Worm (Caenorhabditis elegans) whole organism, L3 larva: Measurements from ENCODE around the gene Y9C9A.16.

Experiments
- fkh-10 ChIP-seq: sonication (generic microtip); optimal IDR thresholded peaks from 2 replicates; lab custom pipeline; 2017; ENCODE audit warnings: missing biosample characterization, missing genetic modification reagents, missing genetic modification characterization
- jun-1 ChIP-seq: fragments of 150-350 bp; optimal IDR thresholded peaks from 2 replicates; lab custom pipeline; 2014; ENCODE audit warnings: missing biosample characterization, missing genetic modification reagents, missing genetic modification characterization
- mdl-1 ChIP-seq: fragments of 150-350 bp; optimal IDR thresholded peaks from 2 replicates; lab custom pipeline; 2014; ENCODE audit warnings: missing biosample characterization, missing genetic modification characterization
- nhr-237 ChIP-seq: fragments of 150-350 bp; optimal IDR thresholded peaks from 2 replicates; lab custom pipeline; 2014; ENCODE audit warnings: missing biosample characterization, missing genetic modification characterization
- pha-4 ChIP-seq: fragments of 150-350 bp; optimal IDR thresholded peaks from 2 replicates; lab custom pipeline; 2014; ENCODE audit warnings: missing biosample characterization, missing genetic modification reagents, missing genetic modification characterization
- pqm-1 ChIP-seq: fragments of 150-350 bp; optimal IDR thresholded peaks from 2 replicates; lab custom pipeline; 2017; ENCODE audit warnings: missing biosample characterization, missing genetic modification characterization, inconsistent platforms
- snpc-4 ChIP-seq: fragments of 150-350 bp; optimal IDR thresholded peaks from 2 replicates; lab custom pipeline; 2014; ENCODE audit warnings: missing biosample characterization, missing genetic modification characterization
- zag-1 ChIP-seq: fragments of 150-350 bp; optimal IDR thresholded peaks from 2 replicates; lab custom pipeline; 2014; ENCODE audit warnings: missing biosample characterization, missing genetic modification characterization

ce11 chrIV:4953887-4954286, 22.0 kb downstream of the Y9C9A.16 start, which contains the start of gene str-163:
- TF ChIP-seq pqm-1 (tag; lab: Kevin White, UChicago) (no peak), mdl-1 (tag; lab: Kevin White, UChicago) (no peak), fkh-10 (GFP tag; lab: Kevin White, UChicago) (no peak), zag-1 (tag; lab: Kevin White, UChicago) (no peak), nhr-237 (tag; lab: Kevin White, UChicago) (no peak), snpc-4 (tag; lab: Kevin White, UChicago) (no peak), jun-1 (tag; lab: Kevin White, UChicago) (no peak), pha-4 (tag; lab: Kevin White, UChicago) (no peak)
